Worm (Caenorhabditis elegans) whole organism, L3 larva: ENCODE data around the gene F44D12.19.

Experiments used
- R02D3.7 ChIP-seq: fragments of 150-350 bp; optimal IDR thresholded peaks from 2 replicates; lab custom pipeline; 2014; ENCODE audit warnings: missing biosample characterization, missing genetic modification characterization
- ZK546.5 ChIP-seq: sonication (generic microtip); optimal IDR thresholded peaks from 2 replicates; lab custom pipeline; 2017; ENCODE audit warnings: missing biosample characterization, missing genetic modification characterization
- aly-2 ChIP-seq: fragments of 150-350 bp; optimal IDR thresholded peaks from 2 replicates; lab custom pipeline; 2014; ENCODE audit warnings: missing biosample characterization, missing genetic modification characterization
- ama-1 ChIP-seq: fragments of 150-350 bp; optimal IDR thresholded peaks from 2 replicates; lab custom pipeline; 2018
- ceh-16 ChIP-seq: sonication (generic microtip); optimal IDR thresholded peaks from 2 replicates; lab custom pipeline; 2017; ENCODE audit warnings: missing biosample characterization, missing genetic modification characterization
- ceh-28 ChIP-seq: fragments of 150-350 bp; optimal IDR thresholded peaks from 2 replicates; lab custom pipeline; 2014; ENCODE audit warnings: missing biosample characterization, missing genetic modification reagents, missing genetic modification characterization
- ceh-82 ChIP-seq: fragments of 150-350 bp; optimal IDR thresholded peaks from 2 replicates; lab custom pipeline; 2014; ENCODE audit warnings: missing biosample characterization, missing genetic modification characterization
- ceh-9 ChIP-seq: sonication (generic microtip); optimal IDR thresholded peaks from 2 replicates; lab custom pipeline; 2018; ENCODE audit warnings: missing biosample characterization, missing genetic modification characterization
- daf-12 ChIP-seq: fragments of 150-350 bp; optimal IDR thresholded peaks from 2 replicates; lab custom pipeline; 2014; ENCODE audit warnings: missing biosample characterization, missing genetic modification reagents, missing genetic modification characterization
- egl-27 ChIP-seq: sonication (generic microtip); optimal IDR thresholded peaks from 4 replicates; lab custom pipeline; 2017; ENCODE audit warnings: missing biosample characterization, missing genetic modification reagents, missing genetic modification characterization
- egl-5 ChIP-seq: fragments of 150-350 bp; optimal IDR thresholded peaks from 2 replicates; lab custom pipeline; 2017; ENCODE audit warnings: missing biosample characterization, missing genetic modification reagents, missing genetic modification characterization, inconsistent platforms
- elt-2 ChIP-seq: sonication (generic microtip); optimal IDR thresholded peaks from 2 replicates; lab custom pipeline; 2016; ENCODE audit warnings: missing genetic modification reagents, mild to moderate bottlenecking, missing genetic modification characterization, missing compliant biosample characterization
- elt-3 ChIP-seq, 3 experiments: fragments of 150-350 bp in 1 of 3; sonication (generic microtip) in 2 of 3; optimal IDR thresholded peaks; 2 replicates in 2 of 3; 4 replicates in 1 of 3; lab custom pipeline; 2014 to 2017; ENCODE audit warnings: missing biosample characterization in 3 of 3, missing genetic modification characterization in 3 of 3
- eor-1 ChIP-seq, 2 experiments: fragments of 150-350 bp; optimal IDR thresholded peaks; 2 replicates each; lab custom pipeline; 2014 to 2018; ENCODE audit warnings: missing biosample characterization in 2 of 2, missing genetic modification characterization in 2 of 2
- fkh-10 ChIP-seq: sonication (generic microtip); optimal IDR thresholded peaks from 2 replicates; lab custom pipeline; 2017; ENCODE audit warnings: missing biosample characterization, missing genetic modification reagents, missing genetic modification characterization
- fkh-2 ChIP-seq: fragments of 150-350 bp; optimal IDR thresholded peaks from 2 replicates; lab custom pipeline; 2014; ENCODE audit warnings: missing biosample characterization, missing genetic modification reagents, missing genetic modification characterization
- hmg-11 ChIP-seq: sonication (generic microtip); optimal IDR thresholded peaks from 2 replicates; lab custom pipeline; 2016; ENCODE audit warnings: missing genetic modification characterization, missing compliant biosample characterization
- jun-1 ChIP-seq: fragments of 150-350 bp; optimal IDR thresholded peaks from 2 replicates; lab custom pipeline; 2014; ENCODE audit warnings: missing biosample characterization, missing genetic modification reagents, missing genetic modification characterization
- lin-15B ChIP-seq: fragments of 150-350 bp; optimal IDR thresholded peaks from 2 replicates; lab custom pipeline; 2014; ENCODE audit warnings: missing biosample characterization, missing genetic modification characterization
- lin-39 ChIP-seq: fragments of 150-350 bp; optimal IDR thresholded peaks from 2 replicates; lab custom pipeline; 2018; ENCODE audit warnings: missing biosample characterization, missing genetic modification reagents, missing genetic modification characterization
- lsy-12 ChIP-seq: sonication (generic microtip); optimal IDR thresholded peaks from 2 replicates; lab custom pipeline; 2016; ENCODE audit warnings: mild to moderate bottlenecking, missing genetic modification characterization, missing compliant biosample characterization
- mml-1 ChIP-seq: fragments of 150-350 bp; sonication (generic microtip); optimal IDR thresholded peaks from 3 replicates; lab custom pipeline; 2014; ENCODE audit warnings: missing biosample characterization, missing genetic modification characterization
- nfya-1 ChIP-seq: sonication (generic microtip); optimal IDR thresholded peaks from 2 replicates; lab custom pipeline; 2017; ENCODE audit warnings: missing genetic modification characterization, mild to moderate bottlenecking, missing compliant biosample characterization, antibody characterized with exemption, moderate library complexity; ENCODE audit not compliant: insufficient read depth
- nhr-11 ChIP-seq: fragments of 150-350 bp; optimal IDR thresholded peaks from 2 replicates; lab custom pipeline; 2014; ENCODE audit warnings: missing biosample characterization, missing genetic modification characterization
- nhr-12 ChIP-seq: fragments of 150-350 bp; optimal IDR thresholded peaks from 2 replicates; lab custom pipeline; 2014; ENCODE audit warnings: missing biosample characterization, missing genetic modification characterization
- nhr-23 ChIP-seq: fragments of 150-350 bp; optimal IDR thresholded peaks from 2 replicates; lab custom pipeline; 2014; ENCODE audit warnings: missing biosample characterization, missing genetic modification reagents, missing genetic modification characterization
- nhr-237 ChIP-seq: fragments of 150-350 bp; optimal IDR thresholded peaks from 2 replicates; lab custom pipeline; 2014; ENCODE audit warnings: missing biosample characterization, missing genetic modification characterization
- nhr-28 ChIP-seq: fragments of 150-350 bp; optimal IDR thresholded peaks from 2 replicates; lab custom pipeline; 2014; ENCODE audit warnings: missing biosample characterization, missing genetic modification characterization
- nhr-67 ChIP-seq: fragments of 150-350 bp; optimal IDR thresholded peaks from 2 replicates; lab custom pipeline; 2014; ENCODE audit warnings: missing biosample characterization, missing genetic modification characterization
- nhr-76 ChIP-seq: fragments of 150-350 bp; sonication (generic microtip); optimal IDR thresholded peaks from 5 replicates; lab custom pipeline; 2014; ENCODE audit warnings: missing biosample characterization, missing genetic modification characterization
- nhr-77 ChIP-seq: fragments of 150-350 bp; optimal IDR thresholded peaks from 2 replicates; lab custom pipeline; 2014; ENCODE audit warnings: missing biosample characterization, missing genetic modification characterization
- pha-4 ChIP-seq: fragments of 150-350 bp; optimal IDR thresholded peaks from 2 replicates; lab custom pipeline; 2014; ENCODE audit warnings: missing biosample characterization, missing genetic modification reagents, missing genetic modification characterization
- sea-2 ChIP-seq: fragments of 150-350 bp; sonication (generic microtip); optimal IDR thresholded peaks from 4 replicates; lab custom pipeline; 2014; ENCODE audit warnings: missing biosample characterization, missing genetic modification reagents, missing genetic modification characterization
- skn-1 ChIP-seq: fragments of 150-350 bp; optimal IDR thresholded peaks from 2 replicates; lab custom pipeline; 2014; ENCODE audit warnings: missing biosample characterization, missing genetic modification characterization
- tbx-2 ChIP-seq: sonication (generic microtip); optimal IDR thresholded peaks from 2 replicates; lab custom pipeline; 2016; ENCODE audit warnings: mild to moderate bottlenecking, missing genetic modification characterization, missing compliant biosample characterization
- unc-39 ChIP-seq: sonication (generic microtip); optimal IDR thresholded peaks from 4 replicates; lab custom pipeline; 2017; ENCODE audit warnings: missing biosample characterization, missing genetic modification characterization
- unc-62 ChIP-seq: fragments of 150-350 bp; sonication (generic microtip); optimal IDR thresholded peaks from 4 replicates; lab custom pipeline; 2014; ENCODE audit warnings: missing biosample characterization, missing genetic modification reagents, missing genetic modification characterization
- zag-1 ChIP-seq: fragments of 150-350 bp; optimal IDR thresholded peaks from 2 replicates; lab custom pipeline; 2014; ENCODE audit warnings: missing biosample characterization, missing genetic modification characterization
- ztf-11 ChIP-seq: fragments of 150-350 bp; optimal IDR thresholded peaks from 2 replicates; lab custom pipeline; 2014; ENCODE audit warnings: missing biosample characterization, missing genetic modification characterization
- ztf-4 ChIP-seq: fragments of 150-350 bp; optimal IDR thresholded peaks from 2 replicates; lab custom pipeline; 2014; ENCODE audit warnings: missing biosample characterization, missing genetic modification characterization

Gene F44D12.19

ce11 chrIV:9982226-9982794 lies 39.1 kb upstream of the F44D12.19 start, which contains the start of gene rrp-1:
rrp-1 (minus strand) TSS chrIV:9982276.
- TF ChIP-seq nfya-1 (tag; lab: Kevin White, UChicago) (peak; percentile 6), mml-1 (tag; lab: Kevin White, UChicago) (no peak), skn-1 (no peak), lin-15B (tag; lab: Kevin White, UChicago) (peak; percentile 4)

DNA sequence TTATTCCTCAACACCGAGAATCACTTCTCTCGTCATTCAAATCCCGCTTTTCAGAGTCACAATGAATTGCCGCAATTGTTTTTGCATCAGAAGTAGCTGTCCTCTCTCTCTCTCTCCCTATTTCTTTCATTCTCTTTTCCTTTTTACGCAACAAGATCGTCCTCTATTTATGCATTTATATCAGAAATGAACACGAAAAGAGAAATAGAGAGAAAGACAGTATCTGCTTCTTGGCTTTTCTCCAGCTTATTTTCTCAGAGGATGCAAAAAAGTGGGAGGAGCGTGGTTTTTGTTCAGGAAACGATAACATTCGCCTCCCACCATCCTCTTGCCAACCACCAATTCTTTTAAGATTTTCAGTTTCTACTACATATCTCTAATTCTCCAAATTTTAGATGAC lies 38.5 kb upstream of the F44D12.19 start, which contains the start of gene mam-2:
mam-2 (plus strand) TSS at position 301 of the 400 bp plus-strand sequence.
- TF ChIP-seq R02D3.7, result no peak
- TF ChIP-seq nhr-28, result no peak
- TF ChIP-seq nhr-12 (tag; lab: Kevin White, UChicago), result no peak
- no peak for TF ChIP-seq lin-15B (tag; lab: Kevin White, UChicago)
- TF ChIP-seq mml-1 (tag; lab: Kevin White, UChicago), result no peak
- no peak for TF ChIP-seq lin-39 (tag; lab: Kevin White, UChicago)
- TF ChIP-seq pha-4, result no peak
- TF ChIP-seq sea-2 (GFP tag; lab: Kevin White, UChicago), result no peak
- TF ChIP-seq ceh-82 (tag; lab: Kevin White, UChicago), result no peak
- no peak for TF ChIP-seq egl-27 (tag; lab: Kevin White, UChicago)
- no peak for TF ChIP-seq unc-62
- TF ChIP-seq nhr-237 (tag; lab: Kevin White, UChicago), result no peak
- TF ChIP-seq ceh-28, result no peak
- TF ChIP-seq ceh-16 (tag; lab: Kevin White, UChicago), result no peak

DNA sequence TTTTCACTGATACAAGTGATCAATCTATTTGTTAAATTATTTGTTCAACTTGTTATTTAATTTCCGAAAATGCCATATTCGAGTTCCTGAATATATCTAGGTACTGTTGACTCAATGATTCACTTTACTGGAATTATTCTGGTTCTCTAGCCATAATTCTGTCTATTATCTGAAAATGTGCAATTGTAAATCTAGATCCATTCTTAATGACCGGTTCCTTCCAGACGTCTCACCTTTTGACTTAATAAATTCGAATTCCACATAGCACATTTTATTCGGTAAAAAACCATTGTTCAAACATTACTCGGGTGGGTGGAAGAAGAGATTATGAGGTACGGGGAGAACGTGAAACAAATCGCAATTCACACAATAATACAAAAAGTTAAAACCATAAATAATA lies 32.0 kb upstream of the F44D12.19 start:
- TF ChIP-seq elt-2 (tag; lab: Kevin White, UChicago), result peak; percentile 2
- TF ChIP-seq pha-4, result no peak
- peak; percentile 12 for TF ChIP-seq lsy-12 (tag; lab: Kevin White, UChicago)

DNA sequence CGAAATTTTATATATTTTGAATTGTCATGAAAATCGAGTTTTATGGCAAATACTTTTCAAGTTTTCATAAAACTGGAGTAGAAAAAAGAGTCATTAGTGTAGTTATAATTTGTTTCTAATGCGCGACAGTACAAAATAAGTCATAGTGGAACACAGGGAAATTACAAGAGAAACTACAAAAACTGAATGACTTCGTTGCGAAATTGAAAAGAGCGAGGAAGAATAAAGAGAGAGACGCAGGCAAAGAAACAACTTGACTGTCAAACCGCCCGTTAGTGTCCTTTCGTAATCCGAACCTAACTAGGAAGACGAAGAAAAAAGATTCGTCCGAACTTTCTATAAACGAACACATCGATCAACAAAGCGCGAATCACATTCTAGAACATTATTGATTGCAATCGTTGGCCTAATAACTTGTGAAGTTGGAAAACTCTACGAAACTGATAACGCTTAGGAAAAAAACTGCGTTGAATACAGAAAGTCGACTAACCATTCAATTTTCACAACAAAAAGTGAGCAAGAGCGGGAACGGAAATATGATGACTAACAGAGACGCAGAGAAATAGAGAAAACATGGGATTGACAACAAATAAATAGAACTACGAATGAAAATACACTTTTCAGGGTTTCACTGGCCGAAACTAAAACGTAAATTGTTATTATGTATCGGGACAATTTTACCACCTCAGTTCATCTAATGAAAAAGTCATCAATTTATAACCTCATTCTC lies 27.8 kb upstream of the F44D12.19 start:
- peak; percentile 61 for TF ChIP-seq ama-1
- no peak for TF ChIP-seq unc-39 (tag; lab: Kevin White, UChicago)
- no peak for TF ChIP-seq egl-5
- TF ChIP-seq hmg-11 (tag; lab: Kevin White, UChicago), result peak; percentile 20
- no peak for TF ChIP-seq mml-1 (tag; lab: Kevin White, UChicago)
- no peak for TF ChIP-seq ceh-16 (tag; lab: Kevin White, UChicago)
- TF ChIP-seq fkh-2, result no peak
- no peak for TF ChIP-seq nhr-76
- no peak for TF ChIP-seq sea-2 (GFP tag; lab: Kevin White, UChicago)
- peak; percentile 31 for TF ChIP-seq elt-2 (tag; lab: Kevin White, UChicago)
- no peak for TF ChIP-seq nhr-237 (tag; lab: Kevin White, UChicago)
- TF ChIP-seq nhr-67, result no peak
- no peak for TF ChIP-seq R02D3.7
- TF ChIP-seq unc-62, result no peak
- no peak for TF ChIP-seq nhr-12 (tag; lab: Kevin White, UChicago)
- no peak for TF ChIP-seq eor-1 (tag; optimal IDR thresholded peaks at IDR 0.05; lab: Kevin White, UChicago)
- no peak for TF ChIP-seq aly-2
- TF ChIP-seq pha-4, result peak; percentile 67
- no peak for TF ChIP-seq nhr-77 (tag; lab: Kevin White, UChicago)
- TF ChIP-seq skn-1, result peak; percentile 79
- TF ChIP-seq daf-12, result no peak
- TF ChIP-seq lin-39 (tag; lab: Kevin White, UChicago), result no peak
- TF ChIP-seq tbx-2 (tag; lab: Kevin White, UChicago), result no peak
- no peak for TF ChIP-seq lin-15B (tag; lab: Kevin White, UChicago)
- no peak for TF ChIP-seq nhr-11 (tag; lab: Kevin White, UChicago)
- no peak for TF ChIP-seq ZK546.5
- TF ChIP-seq egl-27 (tag; lab: Kevin White, UChicago), result no peak

DNA sequence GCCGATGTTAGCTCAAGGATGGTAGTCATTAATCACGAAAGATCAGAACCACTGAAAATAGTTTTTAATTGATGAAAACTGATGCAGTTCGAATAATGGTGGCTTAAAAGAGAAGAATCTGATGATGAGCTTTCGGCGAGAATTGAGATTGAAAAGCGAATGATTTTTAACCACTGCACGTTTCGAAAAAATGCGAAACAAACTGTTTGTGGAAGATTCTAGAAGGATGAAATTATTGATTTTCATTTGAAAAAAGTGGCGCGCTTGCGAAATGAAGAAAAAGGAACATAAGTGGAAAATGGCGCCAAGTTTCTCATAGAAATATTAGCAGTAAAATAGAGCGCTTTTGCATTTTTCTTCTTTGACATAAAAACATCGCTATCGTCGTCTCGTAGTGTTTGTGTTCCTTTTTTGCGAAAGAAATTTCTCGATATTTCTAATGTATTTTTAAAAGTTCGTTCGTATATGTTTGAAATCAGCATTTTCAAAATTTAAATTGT lies 26.4 kb upstream of the F44D12.19 start, which contains the start of gene uba-1:
uba-1 (minus strand) TSS at position 51 of the 500 bp plus-strand sequence.
- TF ChIP-seq ceh-16 (tag; lab: Kevin White, UChicago) (no peak), elt-3 (tag; optimal IDR thresholded peaks at IDR 0.05; lab: Kevin White, UChicago) (no peak), tbx-2 (tag; lab: Kevin White, UChicago) (peak; percentile 6), hmg-11 (tag; lab: Kevin White, UChicago) (no peak), sea-2 (GFP tag; lab: Kevin White, UChicago) (no peak), ceh-28 (peak; percentile 37), ztf-4 (tag; lab: Kevin White, UChicago) (peak; percentile 49), aly-2 (no peak), unc-62 (no peak), nhr-11 (tag; lab: Kevin White, UChicago) (no peak), R02D3.7 (no peak), lin-15B (tag; lab: Kevin White, UChicago) (peak; percentile 29), nhr-76 (no peak), pha-4 (peak; percentile 26), fkh-10 (GFP tag; lab: Kevin White, UChicago) (no peak), nhr-23 (peak; percentile 62), egl-27 (tag; lab: Kevin White, UChicago) (no peak), eor-1 (tag; optimal IDR thresholded peaks at IDR 0.05; lab: Kevin White, UChicago) (no peak), nhr-12 (tag; lab: Kevin White, UChicago) (no peak), zag-1 (tag; lab: Kevin White, UChicago) (no peak), skn-1 (no peak), ztf-11 (tag; lab: Kevin White, UChicago) (no peak), ceh-9 (no peak), jun-1 (tag; lab: Kevin White, UChicago) (no peak), nhr-77 (tag; lab: Kevin White, UChicago) (no peak), nfya-1 (tag; lab: Kevin White, UChicago) (peak; percentile 7)
